Worm (Caenorhabditis elegans) whole organism, L4 larva: ENCODE results near the gene C05E4.12.

Experiments used
- D1046.2 ChIP-seq: fragments of 200-800 bp; sonication (Bioruptor generic); IDR thresholded peaks from 2 replicates; pipeline ENCODE4 v1.3.6; 2022; ENCODE audit warnings: missing genetic modification characterization, missing compliant biosample characterization
- F10B5.3 ChIP-seq: sonication (generic microtip); optimal IDR thresholded peaks from 2 replicates; lab custom pipeline; 2016; ENCODE audit warnings: mild to moderate bottlenecking, missing genetic modification characterization, missing compliant biosample characterization
- F26F4.8 ChIP-seq: fragments of 200-800 bp; sonication (Bioruptor generic); conservative IDR thresholded peaks from 2 replicates; pipeline ENCODE4 v1.3.6; 2022; ENCODE audit warnings: missing genetic modification characterization, missing compliant biosample characterization
- F37D6.2 ChIP-seq: sonication (generic microtip); optimal IDR thresholded peaks from 2 replicates; lab custom pipeline; 2016; ENCODE audit warnings: mild to moderate bottlenecking, missing genetic modification characterization, missing compliant biosample characterization
- F49E8.2 ChIP-seq: sonication (generic microtip); optimal IDR thresholded peaks from 2 replicates; lab custom pipeline; 2016; ENCODE audit warnings: missing compliant biosample characterization, mild to moderate bottlenecking, missing genetic modification characterization, borderline replicate concordance
- R02D3.7 ChIP-seq: fragments of 150-350 bp; sonication (generic microtip); optimal IDR thresholded peaks from 3 replicates; lab custom pipeline; 2014; ENCODE audit warnings: missing biosample characterization, missing genetic modification characterization
- Y48G9A.11 ChIP-seq: fragments of 200-800 bp; sonication (Bioruptor generic); IDR thresholded peaks from 2 replicates; pipeline ENCODE4 v1.3.6; 2022; ENCODE audit warnings: missing genetic modification reagents, missing genetic modification characterization, missing compliant biosample characterization
- Y75B8A.6 ChIP-seq: fragments of 200-800 bp; sonication (Bioruptor generic); IDR thresholded peaks from 2 replicates; pipeline ENCODE4 v1.3.6; 2022; ENCODE audit warnings: missing genetic modification reagents, missing genetic modification characterization, missing compliant biosample characterization
- aly-2 ChIP-seq: sonication (generic microtip); optimal IDR thresholded peaks from 2 replicates; lab custom pipeline; 2018; ENCODE audit warnings: missing biosample characterization, missing genetic modification characterization
- ama-1 ChIP-seq: fragments of 150-350 bp; optimal IDR thresholded peaks from 2 replicates; lab custom pipeline; 2014; ENCODE audit warnings: inconsistent platforms, mixed read lengths
- arid-1 ChIP-seq: fragments of 200-800 bp; sonication (Bioruptor generic); conservative IDR thresholded peaks from 2 replicates; pipeline ENCODE4 v1.3.6; 2022; ENCODE audit warnings: missing genetic modification reagents, missing genetic modification characterization, missing compliant biosample characterization
- ceh-28 ChIP-seq: fragments of 150-350 bp; optimal IDR thresholded peaks from 2 replicates; lab custom pipeline; 2014; ENCODE audit warnings: missing biosample characterization, missing genetic modification reagents, missing genetic modification characterization
- ceh-62 ChIP-seq: sonication (generic microtip); optimal IDR thresholded peaks from 2 replicates; lab custom pipeline; 2017; ENCODE audit warnings: missing biosample characterization, missing genetic modification characterization
- ctbp-1 ChIP-seq: fragments of 200-800 bp; sonication (Bioruptor generic); IDR thresholded peaks from 2 replicates; pipeline ENCODE4 v1.3.6; 2022; ENCODE audit warnings: missing genetic modification reagents, missing genetic modification characterization, missing compliant biosample characterization
- daf-12 ChIP-seq: fragments of 150-350 bp; optimal IDR thresholded peaks from 2 replicates; lab custom pipeline; 2014; ENCODE audit warnings: missing biosample characterization, missing genetic modification reagents, missing genetic modification characterization
- dmd-6 ChIP-seq: fragments of 200-800 bp; sonication (Bioruptor generic); IDR thresholded peaks from 2 replicates; pipeline ENCODE4 v1.3.6; 2022; ENCODE audit warnings: missing genetic modification reagents, missing genetic modification characterization, missing compliant biosample characterization
- dmd-9 ChIP-seq: fragments of 200-800 bp; sonication (Bioruptor generic); IDR thresholded peaks from 2 replicates; pipeline ENCODE4 v1.3.6; 2022; ENCODE audit warnings: missing genetic modification reagents, missing genetic modification characterization, missing compliant biosample characterization
- gei-8 ChIP-seq: fragments of 200-800 bp; sonication (Bioruptor generic); optimal IDR thresholded peaks from 2 replicates; lab custom pipeline; 2018; ENCODE audit warnings: mild to moderate bottlenecking, missing genetic modification characterization, missing compliant biosample characterization
- lin-15B ChIP-seq: fragments of 150-350 bp; sonication (generic microtip); optimal IDR thresholded peaks from 3 replicates; lab custom pipeline; 2014; ENCODE audit warnings: missing biosample characterization, missing genetic modification characterization
- lin-29 ChIP-seq: fragments of 200-800 bp; sonication (Bioruptor generic); IDR thresholded peaks from 2 replicates; pipeline ENCODE4 v1.3.6; 2022; ENCODE audit warnings: missing genetic modification reagents, missing genetic modification characterization, missing compliant biosample characterization
- mdt-29 ChIP-seq: fragments of 200-800 bp; sonication (Bioruptor generic); IDR thresholded peaks from 2 replicates; pipeline ENCODE4 v1.3.6; 2022; ENCODE audit warnings: missing genetic modification reagents, missing genetic modification characterization, missing compliant biosample characterization
- mes-2 ChIP-seq: sonication (generic microtip); optimal IDR thresholded peaks from 2 replicates; lab custom pipeline; 2016; ENCODE audit warnings: missing genotype, mild to moderate bottlenecking, missing genetic modification characterization, missing compliant biosample characterization; ENCODE audit not compliant: poor library complexity, severe bottlenecking
- mxl-3 ChIP-seq: fragments of 200-800 bp; sonication (Bioruptor generic); optimal IDR thresholded peaks from 2 replicates; lab custom pipeline; 2018; ENCODE audit warnings: mild to moderate bottlenecking, missing genetic modification characterization, missing compliant biosample characterization
- nhr-11 ChIP-seq: fragments of 150-350 bp; optimal IDR thresholded peaks from 2 replicates; lab custom pipeline; 2014; ENCODE audit warnings: missing biosample characterization, missing genetic modification characterization
- nhr-111 ChIP-seq: fragments of 200-800 bp; sonication (Bioruptor generic); optimal IDR thresholded peaks from 2 replicates; lab custom pipeline; 2018; ENCODE audit warnings: mild to moderate bottlenecking, missing genetic modification characterization, missing compliant biosample characterization
- nhr-237 ChIP-seq: sonication (generic microtip); optimal IDR thresholded peaks from 2 replicates; lab custom pipeline; 2017; ENCODE audit warnings: missing biosample characterization, missing genetic modification characterization
- nhr-25 ChIP-seq: sonication (generic microtip); optimal IDR thresholded peaks from 2 replicates; lab custom pipeline; 2017; ENCODE audit warnings: missing genetic modification characterization, mild to moderate bottlenecking, missing compliant biosample characterization, antibody characterized with exemption, moderate library complexity, borderline replicate concordance; ENCODE audit not compliant: insufficient read depth
- nhr-28 ChIP-seq: fragments of 150-350 bp; optimal IDR thresholded peaks from 2 replicates; lab custom pipeline; 2014; ENCODE audit warnings: missing biosample characterization, missing genetic modification characterization
- nhr-48 ChIP-seq: sonication (generic microtip); optimal IDR thresholded peaks from 2 replicates; lab custom pipeline; 2016; ENCODE audit warnings: mild to moderate bottlenecking, missing genetic modification characterization, missing compliant biosample characterization
- pha-4 ChIP-seq, 2 experiments: fragments of 150-350 bp in 1 of 2; fragments of 200-800 bp in 1 of 2; sonication (Bioruptor generic) in 1 of 2; IDR thresholded peaks in 1 of 2; optimal IDR thresholded peaks in 1 of 2; 2 replicates each; pipeline versions ENCODE4 v1.3.6 to Lab custom; 2014 to 2022; ENCODE audit warnings: missing genetic modification characterization in 2 of 2, missing genetic modification reagents in 2 of 2, missing biosample characterization in 1 of 2, missing compliant biosample characterization in 1 of 2
- saeg-2 ChIP-seq: fragments of 200-800 bp; sonication (Bioruptor generic); IDR thresholded peaks from 2 replicates; pipeline ENCODE4 v1.3.6; 2022; ENCODE audit warnings: missing genetic modification reagents, missing genetic modification characterization, missing compliant biosample characterization
- sdz-12 ChIP-seq: fragments of 200-800 bp; sonication (Bioruptor generic); optimal IDR thresholded peaks from 2 replicates; lab custom pipeline; 2018; ENCODE audit warnings: mild to moderate bottlenecking, missing genetic modification characterization, missing compliant biosample characterization
- snpc-4 ChIP-seq: fragments of 150-350 bp; optimal IDR thresholded peaks from 2 replicates; lab custom pipeline; 2014; ENCODE audit warnings: missing biosample characterization, missing genetic modification characterization
- spr-3 ChIP-seq: fragments of 200-800 bp; sonication (Bioruptor generic); optimal IDR thresholded peaks from 2 replicates; lab custom pipeline; 2018; ENCODE audit warnings: mild to moderate bottlenecking, missing genetic modification characterization, missing compliant biosample characterization
- tag-97 ChIP-seq: fragments of 200-800 bp; sonication (Bioruptor generic); IDR thresholded peaks from 2 replicates; pipeline ENCODE4 v1.3.6; 2022; ENCODE audit warnings: missing genetic modification characterization, missing compliant biosample characterization
- unc-62 ChIP-seq, 3 experiments: fragments of 150-350 bp in 1 of 3; sonication (generic microtip); optimal IDR thresholded peaks in 2 of 3; peaks in 1 of 3; 1 replicate in 1 of 3; 2 replicates in 2 of 3; lab custom pipeline; 2014 to 2017; ENCODE audit warnings: missing biosample characterization in 3 of 3, missing genetic modification characterization in 3 of 3, missing genetic modification reagents in 3 of 3, missing genotype in 1 of 3
- zip-11 ChIP-seq: fragments of 200-800 bp; sonication (Bioruptor generic); IDR thresholded peaks from 2 replicates; pipeline ENCODE4 v1.3.6; 2022; ENCODE audit warnings: missing genetic modification characterization, missing compliant biosample characterization

The C05E4.12 gene

ce11 chrV:773256-773655 is 11.5 kb upstream of the C05E4.12 start, which contains the start of gene sti-1 (continued):
- TF ChIP-seq ctbp-1 (no peak), F10B5.3 (tag; lab: Kevin White, UChicago) (no peak), ama-1 (lab: Kevin White, UChicago) (no peak), nhr-28 (peak; percentile 83), arid-1 (no peak), nhr-111 (no peak), ceh-28 (tag; lab: Kevin White, UChicago) (no peak)

- TF ChIP-seq unc-62 (GFP tag; optimal IDR thresholded peaks at IDR 0.05 in 1 of 2; lab: Kevin White, UChicago) (peak in 1 of 2 experiments; percentile 91), unc-62 (tag; optimal IDR thresholded peaks at IDR 0.05; lab: Kevin White, UChicago) (no peak), dmd-6 (no peak)
Measured at ce11 chrV:772210-772609, 10.4 kb upstream of the C05E4.12 start.

- no peak for TF ChIP-seq nhr-25 (tag; lab: Kevin White, UChicago)
- TF ChIP-seq nhr-11 (tag; lab: Kevin White, UChicago) = no peak
- TF ChIP-seq zip-11 (GFP tag; lab: Robert Waterston, UW) = no peak
- no peak for TF ChIP-seq nhr-237 (tag; lab: Kevin White, UChicago)
- TF ChIP-seq ama-1 (lab: Kevin White, UChicago) = no peak
- TF ChIP-seq mdt-29 = no peak
- TF ChIP-seq tag-97 (GFP tag; lab: Robert Waterston, UW) = no peak
Measured at ce11 chrV:764732-765131, 3.0 kb upstream of the C05E4.12 start, which contains the start of gene str-238. TSS of gene str-238 (plus strand) at chrV:765032.

ce11 chrV:762340-762739 is 558 bp upstream of the C05E4.12 start, which contains the start of gene srp-2:
TSS of gene srp-2 (plus strand) at chrV:762640.
- TF ChIP-seq R02D3.7 (no peak), aly-2 (tag; lab: Kevin White, UChicago) (no peak), D1046.2 (GFP tag; lab: Robert Waterston, UW) (no peak), Y75B8A.6 (no peak), ceh-62 (tag; lab: Kevin White, UChicago) (no peak), mes-2 (tag; lab: Kevin White, UChicago) (no peak), pha-4 (GFP tag; IDR thresholded peaks at IDR 0.05; lab: Robert Waterston, UW) (no peak), pha-4 (tag; optimal IDR thresholded peaks at IDR 0.05; lab: Kevin White, UChicago) (no peak), F37D6.2 (tag; lab: Kevin White, UChicago) (no peak), F26F4.8 (no peak), lin-15B (tag; lab: Kevin White, UChicago) (no peak), spr-3 (GFP tag; lab: Kevin White, UChicago) (no peak), F10B5.3 (tag; lab: Kevin White, UChicago) (no peak), lin-29 (GFP tag; lab: Robert Waterston, UW) (no peak), nhr-111 (no peak)

ce11 chrV:761235-761634 is 547 bp downstream of the C05E4.12 start, which contains the start of gene C05E4.15:
TSS of gene C05E4.15 (minus strand) at chrV:761335.
- TF ChIP-seq Y48G9A.11 (GFP tag; lab: Robert Waterston, UW) = no peak
- no peak for TF ChIP-seq gei-8 (GFP tag; lab: Kevin White, UChicago)
- no peak for TF ChIP-seq F49E8.2
- no peak for TF ChIP-seq mxl-3 (GFP tag; lab: Kevin White, UChicago)
- TF ChIP-seq daf-12 = no peak
- TF ChIP-seq sdz-12 (GFP tag; lab: Kevin White, UChicago) = no peak
- no peak for TF ChIP-seq snpc-4 (tag; lab: Kevin White, UChicago)
- no peak for TF ChIP-seq nhr-48 (tag; lab: Kevin White, UChicago)
- TF ChIP-seq saeg-2 (GFP tag; lab: Robert Waterston, UW) = no peak
- no peak for TF ChIP-seq dmd-9 (GFP tag; lab: Robert Waterston, UW)
